Worm (Caenorhabditis elegans): ENCODE data around the gene F57C7.4.

The F57C7.4 gene

ce11 chrX:10637048-10637928 lies 47.9 kb upstream of the F57C7.4 start (continued):
- peak; percentile 60 for TF ChIP-seq C16A3.4 (tag; optimal IDR thresholded peaks at IDR 0.05)
- peak; percentile 54 for TF ChIP-seq isw-1 (GFP tag; IDR thresholded peaks at IDR 0.05)
- TF ChIP-seq lin-15B (tag; optimal IDR thresholded peaks at IDR 0.05): no peak
- peak; percentile 76 for TF ChIP-seq nhr-85 (tag)
- peak; percentile 24 for TF ChIP-seq pax-3 (tag; optimal IDR thresholded peaks at IDR 0.05)
- peak; percentile 43 to 57 for TF ChIP-seq lin-35 (GFP tag; optimal IDR thresholded peaks at IDR 0.05)
- TF ChIP-seq nhr-90 (tag; optimal IDR thresholded peaks at IDR 0.05; ENCODE audit: poor library complexity): peak; percentile 54
- peak; percentile 54 to 72 for TF ChIP-seq lsy-2 (tag; optimal IDR thresholded peaks at IDR 0.05)
- peak; percentile 62 for TF ChIP-seq dsc-1 (tag; optimal IDR thresholded peaks at IDR 0.05)
- peak; percentile 71 for TF ChIP-seq nhr-19 (GFP tag; conservative IDR thresholded peaks at IDR 0.05)
- TF ChIP-seq fkh-8 (tag; optimal IDR thresholded peaks at IDR 0.05): peak; percentile 92
- TF ChIP-seq fos-1 (tag; optimal IDR thresholded peaks at IDR 0.05): peak; percentile 54
- TF ChIP-seq ets-5 (GFP tag; IDR thresholded peaks at IDR 0.05): no peak
- TF ChIP-seq mab-9 (GFP tag; IDR thresholded peaks at IDR 0.05): no peak
- peak; percentile 84 for TF ChIP-seq nhr-47 (tag; optimal IDR thresholded peaks at IDR 0.05)
- TF ChIP-seq mep-1 (tag; optimal IDR thresholded peaks at IDR 0.05): peak; percentile 83
- peak; percentile 83 for TF ChIP-seq egl-13 (tag; optimal IDR thresholded peaks at IDR 0.05)
- TF ChIP-seq lin-39 (tag; optimal IDR thresholded peaks at IDR 0.05): no peak
- no peak for TF ChIP-seq zag-1 (tag; optimal IDR thresholded peaks at IDR 0.05)
- peak; percentile 86 for TF ChIP-seq tbx-2 (tag; optimal IDR thresholded peaks at IDR 0.05)
- peak; percentile 72 for TF ChIP-seq jun-1 (tag; optimal IDR thresholded peaks at IDR 0.05)
- TF ChIP-seq ceh-90 (tag; optimal IDR thresholded peaks at IDR 0.05): no peak
- no peak for TF ChIP-seq ceh-63 (GFP tag; optimal IDR thresholded peaks at IDR 0.05)
- TF ChIP-seq snpc-4 (tag; optimal IDR thresholded peaks at IDR 0.05): peak; percentile 41
- TF ChIP-seq elt-3 (tag; optimal IDR thresholded peaks at IDR 0.05): no peak
- no peak for TF ChIP-seq efl-3 (GFP tag; optimal IDR thresholded peaks at IDR 0.05)
- peak; percentile 76 for TF ChIP-seq nhr-77 (tag; optimal IDR thresholded peaks at IDR 0.05)
- no peak for TF ChIP-seq sup-37 (GFP tag; optimal IDR thresholded peaks at IDR 0.05)
- peak; percentile 41 for TF ChIP-seq skn-1 (tag; optimal IDR thresholded peaks at IDR 0.05)

ce11 chrX:10635608-10636007 lies 46.2 kb upstream of the F57C7.4 start, which contains the start of gene daf-12:
TSS of gene daf-12 (plus strand) at chrX:10635908.
- TF ChIP-seq jun-1 (tag; optimal IDR thresholded peaks at IDR 0.05): no peak
- TF ChIP-seq zip-4 (GFP tag; optimal IDR thresholded peaks at IDR 0.05): no peak
- TF ChIP-seq unc-130 (tag; optimal IDR thresholded peaks at IDR 0.05): no peak
- TF ChIP-seq nhr-19 (GFP tag; conservative IDR thresholded peaks at IDR 0.05): no peak
- no peak for TF ChIP-seq unc-62 (GFP tag; optimal IDR thresholded peaks at IDR 0.05)
- no peak for TF ChIP-seq grh-1 (GFP tag; IDR thresholded peaks at IDR 0.05)
- no peak for TF ChIP-seq ceh-90 (tag; optimal IDR thresholded peaks at IDR 0.05)
- no peak for TF ChIP-seq pqm-1 (tag; optimal IDR thresholded peaks at IDR 0.05)
- no peak for TF ChIP-seq nhr-76 (tag; optimal IDR thresholded peaks at IDR 0.05)
- no peak for TF ChIP-seq tbx-2 (tag; optimal IDR thresholded peaks at IDR 0.05)
- no peak for TF ChIP-seq ets-5 (GFP tag; IDR thresholded peaks at IDR 0.05)
- TF ChIP-seq egl-27 (tag; optimal IDR thresholded peaks at IDR 0.05): no peak
- TF ChIP-seq nhr-90 (tag; optimal IDR thresholded peaks at IDR 0.05; ENCODE audit: poor library complexity): no peak
- TF ChIP-seq lin-39 (tag; optimal IDR thresholded peaks at IDR 0.05): no peak
- no peak for TF ChIP-seq lsy-2 (tag; optimal IDR thresholded peaks at IDR 0.05)
- TF ChIP-seq lin-13 (GFP tag; optimal IDR thresholded peaks at IDR 0.05): no peak
- TF ChIP-seq blmp-1 (tag; optimal IDR thresholded peaks at IDR 0.05): no peak
- TF ChIP-seq sptf-1 (tag; optimal IDR thresholded peaks at IDR 0.05): no peak
- no peak for TF ChIP-seq lir-3 (tag; optimal IDR thresholded peaks at IDR 0.05; ENCODE audit: poor library complexity)
- no peak for TF ChIP-seq ceh-82 (tag; optimal IDR thresholded peaks at IDR 0.05)
